Fruit fly (Drosophila melanogaster): ENCODE results near the gene Dph4.

Gene Dph4

DNA sequence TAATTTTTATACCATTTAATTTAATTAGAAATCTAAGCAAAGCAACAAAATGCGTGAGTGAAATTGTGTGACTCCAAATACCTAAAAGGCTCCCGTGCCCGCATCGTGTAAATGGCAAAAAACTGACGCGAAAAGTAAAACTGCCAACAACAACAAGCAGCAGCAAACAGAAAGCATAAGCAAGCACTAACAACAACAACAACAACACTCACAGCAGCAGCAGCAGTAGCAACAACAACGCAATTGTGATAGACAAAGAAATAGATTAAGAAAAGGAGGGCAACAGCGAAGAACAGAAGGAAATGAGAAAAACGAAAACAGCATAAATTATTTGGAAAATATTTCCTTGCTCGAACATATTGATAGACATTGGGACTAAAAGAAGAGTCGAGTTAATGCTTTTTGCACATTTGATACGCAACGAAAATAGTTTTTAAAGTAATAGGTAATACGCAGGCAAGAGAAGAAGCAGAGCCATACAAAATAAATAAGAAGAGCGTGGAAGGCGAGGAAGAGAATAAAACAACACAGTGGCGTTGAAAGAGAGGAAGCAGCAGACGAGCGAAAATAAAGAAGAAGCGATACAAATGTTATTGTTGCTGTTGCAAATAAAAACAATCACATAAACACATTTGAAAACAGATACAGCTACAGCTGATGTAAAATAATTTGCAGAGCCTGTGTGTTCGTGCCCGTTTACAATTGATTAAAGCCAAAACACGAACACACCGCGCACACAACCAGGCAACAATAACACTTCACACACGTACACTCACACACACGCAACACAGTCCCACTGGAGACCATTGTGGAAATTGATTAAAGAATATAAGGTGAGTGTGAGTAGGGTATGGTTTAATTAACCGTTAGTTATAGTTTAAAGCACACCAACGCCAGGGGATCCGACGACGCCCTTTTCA, 46.1 kb upstream of the Dph4 start:
- TF ChIP-seq dmrt93B (GFP tag; optimal IDR thresholded peaks at IDR 0.05) (no peak), psq (GFP tag; optimal IDR thresholded peaks at IDR 0.05) (peak; percentile 60), Hnf4 (GFP tag; optimal IDR thresholded peaks at IDR 0.05) (no peak), sv (GFP tag; optimal IDR thresholded peaks at IDR 0.05) (no peak), tai (GFP tag; optimal IDR thresholded peaks at IDR 0.05) (no peak), Dfd (GFP tag; optimal IDR thresholded peaks at IDR 0.05) (no peak), foxo (GFP tag; optimal IDR thresholded peaks at IDR 0.05) (no peak), OdsH (GFP tag; optimal IDR thresholded peaks at IDR 0.05) (no peak)

DNA sequence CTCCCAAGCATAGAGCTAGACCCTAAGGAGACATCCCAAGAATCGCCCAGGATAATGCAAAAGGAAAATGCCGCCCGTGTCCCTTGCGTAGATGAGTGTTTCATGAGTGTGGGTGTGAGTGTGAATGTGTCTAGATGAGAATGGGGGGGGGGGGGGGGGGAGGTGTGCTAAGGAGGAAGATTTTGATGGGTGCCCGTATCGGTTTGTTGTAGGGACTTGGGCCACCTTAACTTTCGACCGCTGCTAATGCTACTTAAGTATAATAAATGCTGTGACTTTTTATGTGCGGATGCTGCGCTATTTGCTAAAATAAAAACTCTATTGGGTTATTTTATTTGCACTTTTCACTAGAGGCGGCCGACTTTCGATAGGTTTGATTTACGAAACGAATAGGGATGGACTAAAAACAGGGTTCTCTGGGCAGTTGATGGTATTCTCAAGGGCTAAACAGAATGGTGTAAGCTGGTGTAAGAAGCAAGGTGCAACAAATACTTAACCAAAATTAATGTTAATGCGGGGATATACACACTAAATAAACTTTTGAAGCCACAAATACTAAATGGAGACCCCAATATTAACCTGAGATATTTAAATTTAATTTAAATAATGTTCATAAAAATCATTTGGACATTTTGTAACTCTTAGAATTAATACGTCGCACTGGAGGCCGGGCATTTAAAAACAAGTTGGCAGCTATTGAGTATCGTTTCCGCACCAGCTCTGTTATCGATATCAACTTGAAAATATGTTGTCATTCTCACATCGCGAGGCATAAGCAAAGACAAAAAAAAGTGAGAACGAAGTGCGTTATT, 45.2 kb upstream of the Dph4 start, which contains the start of the genes Xe7 and Atg17:
TSS of gene Xe7 (minus strand) at position 407 of the 812 bp plus-strand sequence.
TSS of gene Atg17 (plus strand) at position 786 of the 812 bp plus-strand sequence.
- TF ChIP-seq sage (GFP tag; optimal IDR thresholded peaks at IDR 0.05) (peak; percentile 54), lola (GFP tag; optimal IDR thresholded peaks at IDR 0.05) (no peak), OdsH (GFP tag; optimal IDR thresholded peaks at IDR 0.05) (peak; percentile 86), Dif (GFP tag; optimal IDR thresholded peaks at IDR 0.05; ENCODE audit: partially characterized antibody) (no peak), sv (GFP tag; optimal IDR thresholded peaks at IDR 0.05) (peak; percentile 89), Rel (GFP tag; optimal IDR thresholded peaks at IDR 0.05) (no peak), Rel (tag; optimal IDR thresholded peaks at IDR 0.05) (peak; percentile 61), psq (GFP tag; optimal IDR thresholded peaks at IDR 0.05) (peak; percentile 81), woc (GFP tag; optimal IDR thresholded peaks at IDR 0.05) (peak; percentile 68), Vsx2 (GFP tag; optimal IDR thresholded peaks at IDR 0.05; ENCODE audit: partially characterized antibody) (no peak), HLH106 (tag; optimal IDR thresholded peaks at IDR 0.05) (peak; percentile 95), ey (GFP tag; optimal IDR thresholded peaks at IDR 0.05) (peak; percentile 92), Hr78 (GFP tag; optimal IDR thresholded peaks at IDR 0.05) (no peak), Abd-B (GFP tag; optimal IDR thresholded peaks at IDR 0.05) (no peak), Hr83 (GFP tag; optimal IDR thresholded peaks at IDR 0.05; ENCODE audit: poor library complexity, severe bottlenecking) (peak; percentile 31), GATAd (GFP tag; optimal IDR thresholded peaks at IDR 0.05) (peak; percentile 85), tai (GFP tag; optimal IDR thresholded peaks at IDR 0.05) (no peak), pan (optimal IDR thresholded peaks at IDR 0.05) (no peak), fru (GFP tag; optimal IDR thresholded peaks at IDR 0.05) (peak; percentile 89), brk (GFP tag; optimal IDR thresholded peaks at IDR 0.05) (peak; percentile 77), dsf (GFP tag; optimal IDR thresholded peaks at IDR 0.05; ENCODE audit: borderline replicate concordance) (peak; percentile 85), Dfd (GFP tag; optimal IDR thresholded peaks at IDR 0.05) (peak; percentile 18), jim (GFP tag; optimal IDR thresholded peaks at IDR 0.05) (no peak), usp (GFP tag; optimal IDR thresholded peaks at IDR 0.05) (no peak), CG32264 (GFP tag; optimal IDR thresholded peaks at IDR 0.05) (peak; percentile 45), N (GFP tag; optimal IDR thresholded peaks at IDR 0.05) (no peak), dl (GFP tag; optimal IDR thresholded peaks at IDR 0.05; ENCODE audit: insufficient read depth in 1 of 2, partially characterized antibody in 2 of 2) (no peak), CrebA (GFP tag; optimal IDR thresholded peaks at IDR 0.05; ENCODE audit: borderline replicate concordance) (no peak), Mio (GFP tag; optimal IDR thresholded peaks at IDR 0.05) (no peak), Hnf4 (GFP tag; optimal IDR thresholded peaks at IDR 0.05) (peak; percentile 88), Jra (GFP tag; optimal IDR thresholded peaks at IDR 0.05) (peak; percentile 66), Sp1 (GFP tag; optimal IDR thresholded peaks at IDR 0.05) (peak; percentile 88), h (GFP tag; optimal IDR thresholded peaks at IDR 0.05) (peak; percentile 90), foxo (GFP tag; optimal IDR thresholded peaks at IDR 0.05) (peak; percentile 19 to 94), rgr (GFP tag; optimal IDR thresholded peaks at IDR 0.05) (peak; percentile 91), CG9705 (GFP tag; optimal IDR thresholded peaks at IDR 0.05) (peak; percentile 91), dmrt93B (GFP tag; optimal IDR thresholded peaks at IDR 0.05) (peak; percentile 87), br (GFP tag; optimal IDR thresholded peaks at IDR 0.05) (peak; percentile 87), Myc (optimal IDR thresholded peaks at IDR 0.05) (peak; percentile 9)
